Worm (Caenorhabditis elegans) whole organism, L4 larva: Measurements from ENCODE around the gene basl-1.

ENCODE experiments used
- F44E2.7 ChIP-seq: fragments of 200-800 bp; sonication (Bioruptor generic); IDR thresholded peaks from 2 replicates; pipeline ENCODE4 v2.1.2; 2022; ENCODE audit warnings: missing genetic modification characterization, missing compliant biosample characterization
- F49E8.2 ChIP-seq: sonication (generic microtip); optimal IDR thresholded peaks from 2 replicates; lab custom pipeline; 2016; ENCODE audit warnings: missing compliant biosample characterization, mild to moderate bottlenecking, missing genetic modification characterization, borderline replicate concordance
- T20F7.1 ChIP-seq: fragments of 200-800 bp; sonication (Bioruptor generic); optimal IDR thresholded peaks from 2 replicates; lab custom pipeline; 2018; ENCODE audit warnings: mild to moderate bottlenecking, missing genetic modification characterization, missing compliant biosample characterization
- T26A8.4 ChIP-seq: fragments of 200-800 bp; sonication (Bioruptor generic); IDR thresholded peaks from 2 replicates; pipeline ENCODE4 v1.3.6; 2022; ENCODE audit warnings: missing genetic modification characterization, missing compliant biosample characterization
- Y5F2A.4 ChIP-seq: fragments of 200-800 bp; sonication (Bioruptor generic); optimal IDR thresholded peaks from 2 replicates; lab custom pipeline; 2018; ENCODE audit warnings: mild to moderate bottlenecking, missing genetic modification characterization, missing compliant biosample characterization
- Y75B8A.6 ChIP-seq: fragments of 200-800 bp; sonication (Bioruptor generic); IDR thresholded peaks from 2 replicates; pipeline ENCODE4 v1.3.6; 2022; ENCODE audit warnings: missing genetic modification reagents, missing genetic modification characterization, missing compliant biosample characterization
- ZK546.5 ChIP-seq, 2 experiments: sonication (generic microtip); optimal IDR thresholded peaks; 2 replicates each; lab custom pipeline; 2017; ENCODE audit warnings: missing biosample characterization in 2 of 2, missing genetic modification characterization in 2 of 2
- aha-1 ChIP-seq: fragments of 150-350 bp; peaks from one replicate; lab custom pipeline; 2014; ENCODE audit warnings: missing biosample characterization, missing genetic modification characterization
- attf-4 ChIP-seq: sonication (generic microtip); optimal IDR thresholded peaks from 3 replicates; lab custom pipeline; 2017; ENCODE audit warnings: missing biosample characterization, missing genetic modification characterization
- ceh-20 ChIP-seq: fragments of 200-800 bp; sonication (Bioruptor generic); IDR thresholded peaks from 2 replicates; pipeline ENCODE4 v1.3.6; 2022; ENCODE audit warnings: missing genetic modification reagents, missing genetic modification characterization, missing compliant biosample characterization
- ceh-82 ChIP-seq: sonication (generic microtip); optimal IDR thresholded peaks from 2 replicates; lab custom pipeline; 2017; ENCODE audit warnings: missing biosample characterization, missing genetic modification characterization
- ces-1 ChIP-seq: fragments of 150-350 bp; sonication (generic microtip); optimal IDR thresholded peaks from 4 replicates; lab custom pipeline; 2014; ENCODE audit warnings: missing biosample characterization, missing genetic modification reagents, missing genetic modification characterization
- ctbp-1 ChIP-seq: fragments of 200-800 bp; sonication (Bioruptor generic); IDR thresholded peaks from 2 replicates; pipeline ENCODE4 v1.3.6; 2022; ENCODE audit warnings: missing genetic modification reagents, missing genetic modification characterization, missing compliant biosample characterization
- daf-12 ChIP-seq: fragments of 150-350 bp; optimal IDR thresholded peaks from 2 replicates; lab custom pipeline; 2014; ENCODE audit warnings: missing biosample characterization, missing genetic modification reagents, missing genetic modification characterization
- daf-16 ChIP-seq, 3 experiments: sonication (generic microtip); optimal IDR thresholded peaks; 2 replicates each; lab custom pipeline; 2016 to 2017; ENCODE audit warnings: missing genetic modification characterization in 3 of 3, missing genetic modification reagents in 3 of 3, mild to moderate bottlenecking in 2 of 3, missing compliant biosample characterization in 2 of 3, missing biosample characterization in 1 of 3, moderate library complexity in 1 of 3
- dmd-6 ChIP-seq: fragments of 200-800 bp; sonication (Bioruptor generic); IDR thresholded peaks from 2 replicates; pipeline ENCODE4 v1.3.6; 2022; ENCODE audit warnings: missing genetic modification reagents, missing genetic modification characterization, missing compliant biosample characterization
- dmd-8 ChIP-seq: fragments of 200-800 bp; sonication (Bioruptor generic); IDR thresholded peaks from 2 replicates; pipeline ENCODE4 v1.3.6; 2022; ENCODE audit warnings: missing genetic modification characterization, missing compliant biosample characterization
- dmd-9 ChIP-seq: fragments of 200-800 bp; sonication (Bioruptor generic); IDR thresholded peaks from 2 replicates; pipeline ENCODE4 v1.3.6; 2022; ENCODE audit warnings: missing genetic modification reagents, missing genetic modification characterization, missing compliant biosample characterization
- dpl-1 ChIP-seq: fragments of 150-350 bp; optimal IDR thresholded peaks from 2 replicates; lab custom pipeline; 2014; ENCODE audit warnings: missing biosample characterization, missing genetic modification reagents, missing genetic modification characterization
- dve-1 ChIP-seq: sonication (generic microtip); optimal IDR thresholded peaks from 2 replicates; lab custom pipeline; 2017; ENCODE audit warnings: antibody characterized with exemption, mild to moderate bottlenecking, missing genetic modification characterization, missing compliant biosample characterization; ENCODE audit not compliant: insufficient read depth
- egl-27 ChIP-seq: sonication (generic microtip); optimal IDR thresholded peaks from 3 replicates; lab custom pipeline; 2017; ENCODE audit warnings: missing biosample characterization, missing genetic modification reagents, missing genetic modification characterization
- egl-43 ChIP-seq: fragments of 200-800 bp; sonication (Bioruptor generic); IDR thresholded peaks from 2 replicates; pipeline ENCODE4 v1.3.6; 2022; ENCODE audit warnings: missing genetic modification reagents, missing genetic modification characterization, missing compliant biosample characterization
- fos-1 ChIP-seq: fragments of 150-350 bp; optimal IDR thresholded peaks from 2 replicates; lab custom pipeline; 2014; ENCODE audit warnings: missing biosample characterization, missing genetic modification characterization
- hlh-11 ChIP-seq: fragments of 200-800 bp; sonication (Bioruptor generic); optimal IDR thresholded peaks from 2 replicates; lab custom pipeline; 2018; ENCODE audit warnings: mild to moderate bottlenecking, missing genetic modification characterization, missing compliant biosample characterization
- lir-3 ChIP-seq: sonication (generic microtip); optimal IDR thresholded peaks from 2 replicates; lab custom pipeline; 2016; ENCODE audit warnings: mild to moderate bottlenecking, missing genetic modification characterization, missing compliant biosample characterization
- lsy-2 ChIP-seq, 2 experiments: fragments of 150-350 bp in 1 of 2; sonication (generic microtip) in 1 of 2; optimal IDR thresholded peaks; 2 replicates each; lab custom pipeline; 2014 to 2017; ENCODE audit warnings: missing biosample characterization in 2 of 2, missing genetic modification characterization in 2 of 2
- madf-5 ChIP-seq, 2 experiments: fragments of 200-800 bp; sonication (Bioruptor generic); IDR thresholded peaks; 2 replicates each; pipeline ENCODE4 v1.3.6; 2022; ENCODE audit warnings: missing compliant biosample characterization in 2 of 2, missing genetic modification characterization in 2 of 2
- mdt-29 ChIP-seq: fragments of 200-800 bp; sonication (Bioruptor generic); IDR thresholded peaks from 2 replicates; pipeline ENCODE4 v1.3.6; 2022; ENCODE audit warnings: missing genetic modification reagents, missing genetic modification characterization, missing compliant biosample characterization
- mep-1 ChIP-seq: fragments of 150-350 bp; sonication (generic microtip); optimal IDR thresholded peaks from 3 replicates; lab custom pipeline; 2014; ENCODE audit warnings: missing biosample characterization, missing genetic modification characterization
- nhr-10 ChIP-seq: fragments of 150-350 bp; optimal IDR thresholded peaks from 2 replicates; lab custom pipeline; 2014; ENCODE audit warnings: missing biosample characterization, missing genetic modification characterization
- nhr-111 ChIP-seq: fragments of 200-800 bp; sonication (Bioruptor generic); optimal IDR thresholded peaks from 2 replicates; lab custom pipeline; 2018; ENCODE audit warnings: mild to moderate bottlenecking, missing genetic modification characterization, missing compliant biosample characterization
- nhr-25 ChIP-seq: sonication (generic microtip); optimal IDR thresholded peaks from 2 replicates; lab custom pipeline; 2017; ENCODE audit warnings: missing genetic modification characterization, mild to moderate bottlenecking, missing compliant biosample characterization, antibody characterized with exemption, moderate library complexity, borderline replicate concordance; ENCODE audit not compliant: insufficient read depth
- nhr-28 ChIP-seq: fragments of 150-350 bp; optimal IDR thresholded peaks from 2 replicates; lab custom pipeline; 2014; ENCODE audit warnings: missing biosample characterization, missing genetic modification characterization
- nhr-42 ChIP-seq: fragments of 200-800 bp; sonication (Bioruptor generic); IDR thresholded peaks from 2 replicates; pipeline ENCODE4 v1.3.6; 2022; ENCODE audit warnings: missing genetic modification characterization, missing compliant biosample characterization
- nhr-48 ChIP-seq: sonication (generic microtip); optimal IDR thresholded peaks from 2 replicates; lab custom pipeline; 2016; ENCODE audit warnings: mild to moderate bottlenecking, missing genetic modification characterization, missing compliant biosample characterization
- nhr-6 ChIP-seq: fragments of 150-350 bp; optimal IDR thresholded peaks from 2 replicates; lab custom pipeline; 2014; ENCODE audit warnings: missing biosample characterization, missing genetic modification characterization
- nhr-76 ChIP-seq: fragments of 150-350 bp; optimal IDR thresholded peaks from 2 replicates; lab custom pipeline; 2014; ENCODE audit warnings: missing biosample characterization, missing genetic modification characterization
- pha-4 ChIP-seq, 2 experiments: fragments of 150-350 bp in 1 of 2; fragments of 200-800 bp in 1 of 2; sonication (Bioruptor generic) in 1 of 2; IDR thresholded peaks in 1 of 2; optimal IDR thresholded peaks in 1 of 2; 2 replicates each; pipeline versions ENCODE4 v1.3.6 to Lab custom; 2014 to 2022; ENCODE audit warnings: missing genetic modification characterization in 2 of 2, missing genetic modification reagents in 2 of 2, missing biosample characterization in 1 of 2, missing compliant biosample characterization in 1 of 2
- php-3 ChIP-seq: fragments of 200-800 bp; sonication (Bioruptor generic); IDR thresholded peaks from 2 replicates; pipeline ENCODE4 v1.3.6; 2022; ENCODE audit warnings: missing genetic modification reagents, missing genetic modification characterization, missing compliant biosample characterization
- skn-1 ChIP-seq: fragments of 150-350 bp; optimal IDR thresholded peaks from 2 replicates; lab custom pipeline; 2014; ENCODE audit warnings: missing biosample characterization, missing genetic modification characterization
- snpc-4 ChIP-seq: fragments of 150-350 bp; optimal IDR thresholded peaks from 2 replicates; lab custom pipeline; 2014; ENCODE audit warnings: missing biosample characterization, missing genetic modification characterization
- spr-3 ChIP-seq: fragments of 200-800 bp; sonication (Bioruptor generic); optimal IDR thresholded peaks from 2 replicates; lab custom pipeline; 2018; ENCODE audit warnings: mild to moderate bottlenecking, missing genetic modification characterization, missing compliant biosample characterization
- tag-97 ChIP-seq: fragments of 200-800 bp; sonication (Bioruptor generic); IDR thresholded peaks from 2 replicates; pipeline ENCODE4 v1.3.6; 2022; ENCODE audit warnings: missing genetic modification characterization, missing compliant biosample characterization
- unc-39 ChIP-seq: sonication (generic microtip); optimal IDR thresholded peaks from 2 replicates; lab custom pipeline; 2017; ENCODE audit warnings: missing biosample characterization, missing genetic modification characterization
- unc-62 ChIP-seq, 3 experiments: fragments of 150-350 bp in 1 of 3; sonication (generic microtip); optimal IDR thresholded peaks in 2 of 3; peaks in 1 of 3; 1 replicate in 1 of 3; 2 replicates in 2 of 3; lab custom pipeline; 2014 to 2017; ENCODE audit warnings: missing biosample characterization in 3 of 3, missing genetic modification characterization in 3 of 3, missing genetic modification reagents in 3 of 3, missing genotype in 1 of 3
- zfp-2 ChIP-seq: sonication (generic microtip); optimal IDR thresholded peaks from 2 replicates; lab custom pipeline; 2016; ENCODE audit warnings: mild to moderate bottlenecking, missing genetic modification characterization, missing compliant biosample characterization
- zip-2 ChIP-seq: fragments of 150-350 bp; optimal IDR thresholded peaks from 2 replicates; lab custom pipeline; 2014; ENCODE audit warnings: missing biosample characterization, missing genetic modification characterization

Gene basl-1

DNA sequence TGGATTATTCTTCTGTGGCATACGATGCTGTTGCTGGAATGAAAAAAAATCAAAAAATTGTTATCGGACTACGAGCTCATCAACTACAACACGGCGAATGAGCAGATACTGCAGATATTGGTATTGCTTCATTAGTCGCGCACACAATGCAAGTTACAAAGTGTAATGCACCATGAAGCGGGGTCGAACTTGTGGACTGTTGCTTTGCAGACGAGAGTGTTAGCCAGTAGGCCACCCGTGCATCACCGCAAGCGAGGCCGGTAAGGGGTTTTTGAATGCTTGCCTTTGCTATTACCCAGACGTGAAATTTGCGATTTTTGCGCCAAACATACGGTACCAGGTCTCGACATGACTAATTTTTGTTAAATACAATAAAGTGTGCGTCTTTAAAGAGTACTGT lies 12.7 kb upstream of the basl-1 start (continued):
- TF ChIP-seq mdt-29 (GFP tag; lab: Robert Waterston, UW) (peak; percentile 75; the same call in 1 of the 2 replicates), pha-4 (GFP tag; IDR thresholded peaks at IDR 0.05; lab: Robert Waterston, UW) (peak; percentile 94), pha-4 (tag; optimal IDR thresholded peaks at IDR 0.05; lab: Kevin White, UChicago) (no peak), nhr-6 (peak; percentile 58), F49E8.2 (tag; lab: Kevin White, UChicago) (peak; percentile 89), ces-1 (GFP tag; lab: Kevin White, UChicago) (no peak), mep-1 (tag; lab: Kevin White, UChicago) (peak; percentile 86), egl-27 (no peak)

- no peak for TF ChIP-seq madf-5 (GFP tag; IDR thresholded peaks at IDR 0.05; lab: Robert Waterston, UW)
- TF ChIP-seq dmd-6, result peak; percentile 62
- TF ChIP-seq pha-4 (GFP tag; IDR thresholded peaks at IDR 0.05; lab: Robert Waterston, UW), result no peak
- TF ChIP-seq pha-4 (tag; optimal IDR thresholded peaks at IDR 0.05; lab: Kevin White, UChicago), result no peak
- peak; percentile 77 for TF ChIP-seq nhr-28 (tag; lab: Kevin White, UChicago)
- TF ChIP-seq snpc-4 (tag; lab: Kevin White, UChicago), result no peak
- TF ChIP-seq nhr-76 (tag; lab: Kevin White, UChicago), result no peak
- peak; percentile 99 for TF ChIP-seq aha-1 (tag; lab: Kevin White, UChicago)
- peak; percentile 69 for TF ChIP-seq nhr-6
- no peak for TF ChIP-seq skn-1
- no peak for TF ChIP-seq spr-3
- peak in 1 of 2 experiments; percentile 82 for TF ChIP-seq lsy-2 (tag; optimal IDR thresholded peaks at IDR 0.05; lab: Kevin White, UChicago)
- TF ChIP-seq ZK546.5 (tag; optimal IDR thresholded peaks at IDR 0.05; lab: Kevin White, UChicago), result no peak
- TF ChIP-seq tag-97, result no peak
- no peak for TF ChIP-seq attf-4 (tag; lab: Kevin White, UChicago)
- TF ChIP-seq nhr-25 (tag; lab: Kevin White, UChicago), result no peak
- no peak for TF ChIP-seq daf-12 (tag; lab: Kevin White, UChicago)
- no peak for TF ChIP-seq zfp-2 (tag; lab: Kevin White, UChicago)
- TF ChIP-seq Y75B8A.6 (GFP tag; lab: Robert Waterston, UW), result no peak
- no peak for TF ChIP-seq egl-27
- TF ChIP-seq zip-2 (tag; lab: Kevin White, UChicago), result no peak
- TF ChIP-seq F44E2.7 (GFP tag; lab: Robert Waterston, UW), result no peak
- no peak; the same call in 1 of the 2 replicates for TF ChIP-seq egl-43 (GFP tag; lab: Robert Waterston, UW)
- TF ChIP-seq php-3, result no peak
- peak; percentile 74 for TF ChIP-seq dpl-1
- TF ChIP-seq ces-1 (GFP tag; lab: Kevin White, UChicago), result no peak
- no peak for TF ChIP-seq fos-1 (tag; lab: Kevin White, UChicago)
- TF ChIP-seq unc-39 (tag; lab: Kevin White, UChicago), result no peak
- TF ChIP-seq hlh-11 (tag; lab: Kevin White, UChicago), result peak; percentile 74
- no peak for TF ChIP-seq T20F7.1 (GFP tag; lab: Kevin White, UChicago)
- TF ChIP-seq mep-1 (tag; lab: Kevin White, UChicago), result peak; percentile 76
- TF ChIP-seq ctbp-1 (GFP tag; lab: Robert Waterston, UW), result no peak
- TF ChIP-seq dve-1, result peak; percentile 78
- no peak for TF ChIP-seq ceh-82 (tag; lab: Kevin White, UChicago)
- TF ChIP-seq lir-3 (tag; lab: Kevin White, UChicago), result no peak
- TF ChIP-seq unc-62 (GFP tag; optimal IDR thresholded peaks at IDR 0.05 in 1 of 2; lab: Kevin White, UChicago), result peak in 1 of 2 experiments; percentile 98
- TF ChIP-seq unc-62 (tag; optimal IDR thresholded peaks at IDR 0.05; lab: Kevin White, UChicago), result no peak
- no peak for TF ChIP-seq Y5F2A.4 (GFP tag; lab: Kevin White, UChicago)
- no peak for TF ChIP-seq nhr-42
- TF ChIP-seq dmd-8 (GFP tag; lab: Robert Waterston, UW), result no peak
- peak; percentile 37; the same call in 1 of the 2 replicates for TF ChIP-seq T26A8.4
- no peak for TF ChIP-seq nhr-111
- no peak for TF ChIP-seq daf-16 (GFP tag; optimal IDR thresholded peaks at IDR 0.05; lab: Kevin White, UChicago)
- TF ChIP-seq daf-16 (tag; optimal IDR thresholded peaks at IDR 0.05; lab: Kevin White, UChicago), result peak; percentile 62
- TF ChIP-seq nhr-10, result no peak
- peak; percentile 17 for TF ChIP-seq nhr-48 (tag; lab: Kevin White, UChicago)
- no peak for TF ChIP-seq dmd-9 (GFP tag; lab: Robert Waterston, UW)
- TF ChIP-seq ceh-20, result 0 out of 2 replicates have a peak, but pooled peaks have one; percentile 41
Measured at ce11 chrIII:5603439-5603986, 11.2 kb upstream of the basl-1 start, which contains the start of gene madf-11. Gene madf-11 (minus strand): TSS chrIII:5603489.
